Worm (Caenorhabditis elegans): ENCODE measurements around the gene C05D11.13.

- TF ChIP-seq ceh-9 (tag; optimal IDR thresholded peaks at IDR 0.05) (no peak), pha-4 (tag; optimal IDR thresholded peaks at IDR 0.05) (no peak)
Measured at ce11 chrIII:6405121-6405520, 39.3 kb downstream of the C05D11.13 start.

Data from whole organism, late embryonic.